Worm (Caenorhabditis elegans) whole organism, L3 larva: Measurements from ENCODE around the gene nhr-56.

ENCODE experiments used
- R02D3.7 ChIP-seq: fragments of 150-350 bp; optimal IDR thresholded peaks from 2 replicates; lab custom pipeline; 2014; ENCODE audit warnings: missing biosample characterization, missing genetic modification characterization
- aly-2 ChIP-seq: fragments of 150-350 bp; optimal IDR thresholded peaks from 2 replicates; lab custom pipeline; 2014; ENCODE audit warnings: missing biosample characterization, missing genetic modification characterization
- ama-1 ChIP-seq: fragments of 150-350 bp; optimal IDR thresholded peaks from 2 replicates; lab custom pipeline; 2018
- ceh-16 ChIP-seq: sonication (generic microtip); optimal IDR thresholded peaks from 2 replicates; lab custom pipeline; 2017; ENCODE audit warnings: missing biosample characterization, missing genetic modification characterization
- ceh-28 ChIP-seq: fragments of 150-350 bp; optimal IDR thresholded peaks from 2 replicates; lab custom pipeline; 2014; ENCODE audit warnings: missing biosample characterization, missing genetic modification reagents, missing genetic modification characterization
- ceh-82 ChIP-seq: fragments of 150-350 bp; optimal IDR thresholded peaks from 2 replicates; lab custom pipeline; 2014; ENCODE audit warnings: missing biosample characterization, missing genetic modification characterization
- ceh-9 ChIP-seq: sonication (generic microtip); optimal IDR thresholded peaks from 2 replicates; lab custom pipeline; 2018; ENCODE audit warnings: missing biosample characterization, missing genetic modification characterization
- daf-12 ChIP-seq: fragments of 150-350 bp; optimal IDR thresholded peaks from 2 replicates; lab custom pipeline; 2014; ENCODE audit warnings: missing biosample characterization, missing genetic modification reagents, missing genetic modification characterization
- egl-27 ChIP-seq: sonication (generic microtip); optimal IDR thresholded peaks from 4 replicates; lab custom pipeline; 2017; ENCODE audit warnings: missing biosample characterization, missing genetic modification reagents, missing genetic modification characterization
- egl-5 ChIP-seq: fragments of 150-350 bp; optimal IDR thresholded peaks from 2 replicates; lab custom pipeline; 2017; ENCODE audit warnings: missing biosample characterization, missing genetic modification reagents, missing genetic modification characterization, inconsistent platforms
- elt-1 ChIP-seq: fragments of 150-350 bp; optimal IDR thresholded peaks from 2 replicates; lab custom pipeline; 2014; ENCODE audit warnings: missing biosample characterization, missing genetic modification characterization
- elt-2 ChIP-seq: sonication (generic microtip); optimal IDR thresholded peaks from 2 replicates; lab custom pipeline; 2016; ENCODE audit warnings: missing genetic modification reagents, mild to moderate bottlenecking, missing genetic modification characterization, missing compliant biosample characterization
- elt-3 ChIP-seq, 3 experiments: fragments of 150-350 bp in 1 of 3; sonication (generic microtip) in 2 of 3; optimal IDR thresholded peaks; 2 replicates in 2 of 3; 4 replicates in 1 of 3; lab custom pipeline; 2014 to 2017; ENCODE audit warnings: missing biosample characterization in 3 of 3, missing genetic modification characterization in 3 of 3
- eor-1 ChIP-seq, 2 experiments: fragments of 150-350 bp; optimal IDR thresholded peaks; 2 replicates each; lab custom pipeline; 2014 to 2018; ENCODE audit warnings: missing biosample characterization in 2 of 2, missing genetic modification characterization in 2 of 2
- fos-1 ChIP-seq: fragments of 150-350 bp; optimal IDR thresholded peaks from 2 replicates; lab custom pipeline; 2014; ENCODE audit warnings: missing biosample characterization, missing genetic modification characterization
- hmg-11 ChIP-seq: sonication (generic microtip); optimal IDR thresholded peaks from 2 replicates; lab custom pipeline; 2016; ENCODE audit warnings: missing genetic modification characterization, missing compliant biosample characterization
- jun-1 ChIP-seq: fragments of 150-350 bp; optimal IDR thresholded peaks from 2 replicates; lab custom pipeline; 2014; ENCODE audit warnings: missing biosample characterization, missing genetic modification reagents, missing genetic modification characterization
- lin-15B ChIP-seq: fragments of 150-350 bp; optimal IDR thresholded peaks from 2 replicates; lab custom pipeline; 2014; ENCODE audit warnings: missing biosample characterization, missing genetic modification characterization
- lin-39 ChIP-seq: fragments of 150-350 bp; optimal IDR thresholded peaks from 2 replicates; lab custom pipeline; 2018; ENCODE audit warnings: missing biosample characterization, missing genetic modification reagents, missing genetic modification characterization
- lsy-12 ChIP-seq: sonication (generic microtip); optimal IDR thresholded peaks from 2 replicates; lab custom pipeline; 2016; ENCODE audit warnings: mild to moderate bottlenecking, missing genetic modification characterization, missing compliant biosample characterization
- mml-1 ChIP-seq: fragments of 150-350 bp; sonication (generic microtip); optimal IDR thresholded peaks from 3 replicates; lab custom pipeline; 2014; ENCODE audit warnings: missing biosample characterization, missing genetic modification characterization
- nfya-1 ChIP-seq: sonication (generic microtip); optimal IDR thresholded peaks from 2 replicates; lab custom pipeline; 2017; ENCODE audit warnings: missing genetic modification characterization, mild to moderate bottlenecking, missing compliant biosample characterization, antibody characterized with exemption, moderate library complexity; ENCODE audit not compliant: insufficient read depth
- nhr-11 ChIP-seq: fragments of 150-350 bp; optimal IDR thresholded peaks from 2 replicates; lab custom pipeline; 2014; ENCODE audit warnings: missing biosample characterization, missing genetic modification characterization
- nhr-12 ChIP-seq: fragments of 150-350 bp; optimal IDR thresholded peaks from 2 replicates; lab custom pipeline; 2014; ENCODE audit warnings: missing biosample characterization, missing genetic modification characterization
- nhr-23 ChIP-seq: fragments of 150-350 bp; optimal IDR thresholded peaks from 2 replicates; lab custom pipeline; 2014; ENCODE audit warnings: missing biosample characterization, missing genetic modification reagents, missing genetic modification characterization
- nhr-237 ChIP-seq: fragments of 150-350 bp; optimal IDR thresholded peaks from 2 replicates; lab custom pipeline; 2014; ENCODE audit warnings: missing biosample characterization, missing genetic modification characterization
- nhr-25 ChIP-seq: sonication (generic microtip); optimal IDR thresholded peaks from 2 replicates; lab custom pipeline; 2017; ENCODE audit warnings: missing biosample characterization, missing genetic modification characterization
- nhr-28 ChIP-seq: fragments of 150-350 bp; optimal IDR thresholded peaks from 2 replicates; lab custom pipeline; 2014; ENCODE audit warnings: missing biosample characterization, missing genetic modification characterization
- nhr-67 ChIP-seq: fragments of 150-350 bp; optimal IDR thresholded peaks from 2 replicates; lab custom pipeline; 2014; ENCODE audit warnings: missing biosample characterization, missing genetic modification characterization
- nhr-76 ChIP-seq: fragments of 150-350 bp; sonication (generic microtip); optimal IDR thresholded peaks from 5 replicates; lab custom pipeline; 2014; ENCODE audit warnings: missing biosample characterization, missing genetic modification characterization
- nhr-77 ChIP-seq: fragments of 150-350 bp; optimal IDR thresholded peaks from 2 replicates; lab custom pipeline; 2014; ENCODE audit warnings: missing biosample characterization, missing genetic modification characterization
- pqm-1 ChIP-seq: fragments of 150-350 bp; optimal IDR thresholded peaks from 2 replicates; lab custom pipeline; 2017; ENCODE audit warnings: missing biosample characterization, missing genetic modification characterization, inconsistent platforms
- skn-1 ChIP-seq: fragments of 150-350 bp; optimal IDR thresholded peaks from 2 replicates; lab custom pipeline; 2014; ENCODE audit warnings: missing biosample characterization, missing genetic modification characterization
- snpc-4 ChIP-seq: fragments of 150-350 bp; optimal IDR thresholded peaks from 2 replicates; lab custom pipeline; 2014; ENCODE audit warnings: missing biosample characterization, missing genetic modification characterization
- tbx-2 ChIP-seq: sonication (generic microtip); optimal IDR thresholded peaks from 2 replicates; lab custom pipeline; 2016; ENCODE audit warnings: mild to moderate bottlenecking, missing genetic modification characterization, missing compliant biosample characterization
- unc-39 ChIP-seq: sonication (generic microtip); optimal IDR thresholded peaks from 4 replicates; lab custom pipeline; 2017; ENCODE audit warnings: missing biosample characterization, missing genetic modification characterization
- zag-1 ChIP-seq: fragments of 150-350 bp; optimal IDR thresholded peaks from 2 replicates; lab custom pipeline; 2014; ENCODE audit warnings: missing biosample characterization, missing genetic modification characterization
- ztf-11 ChIP-seq: fragments of 150-350 bp; optimal IDR thresholded peaks from 2 replicates; lab custom pipeline; 2014; ENCODE audit warnings: missing biosample characterization, missing genetic modification characterization
- ztf-4 ChIP-seq: fragments of 150-350 bp; optimal IDR thresholded peaks from 2 replicates; lab custom pipeline; 2014; ENCODE audit warnings: missing biosample characterization, missing genetic modification characterization

Gene nhr-56

ce11 chrV:2216927-2217326 is 1.9 kb upstream of the nhr-56 start:
- no peak for TF ChIP-seq nhr-76 (tag; lab: Kevin White, UChicago)
- TF ChIP-seq elt-1 (tag; lab: Kevin White, UChicago): no peak
- no peak for TF ChIP-seq R02D3.7 (tag; lab: Kevin White, UChicago)
- TF ChIP-seq skn-1 (tag; lab: Kevin White, UChicago): no peak
- TF ChIP-seq ztf-11 (tag; lab: Kevin White, UChicago): no peak

DNA sequence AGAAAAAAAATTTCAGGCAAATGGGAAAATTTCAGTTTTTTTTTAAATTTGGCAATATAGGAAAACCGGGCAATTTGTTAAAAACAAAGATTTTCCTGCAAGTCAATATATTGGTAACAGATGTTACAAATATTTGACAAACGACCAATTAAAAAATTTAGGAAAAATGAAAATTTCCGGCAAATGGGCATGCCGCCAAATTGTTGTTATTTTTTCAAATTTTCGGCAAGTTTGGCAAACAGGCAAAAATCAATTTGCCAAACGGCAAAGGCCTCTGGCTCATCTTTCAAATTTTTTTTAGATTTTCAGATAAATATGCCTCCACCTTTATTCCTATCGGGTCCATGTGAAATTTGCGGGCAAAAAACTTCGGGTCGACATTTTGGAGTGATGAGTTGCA is 3.0 kb downstream of the nhr-56 start, which contains the start of gene nhr-128:
nhr-128 (plus strand) TSS at position 301 of the 400 bp plus-strand sequence.
- TF ChIP-seq elt-1 (tag; lab: Kevin White, UChicago): no peak
- no peak for TF ChIP-seq ztf-4
- TF ChIP-seq zag-1 (tag; lab: Kevin White, UChicago): no peak
- no peak for TF ChIP-seq nhr-12 (tag; lab: Kevin White, UChicago)
- no peak for TF ChIP-seq nfya-1 (tag; lab: Kevin White, UChicago)
- TF ChIP-seq nhr-28 (tag; lab: Kevin White, UChicago): no peak
- no peak for TF ChIP-seq snpc-4 (tag; lab: Kevin White, UChicago)
- no peak for TF ChIP-seq nhr-11
- no peak for TF ChIP-seq ztf-11 (tag; lab: Kevin White, UChicago)
- TF ChIP-seq elt-3 (tag; optimal IDR thresholded peaks at IDR 0.05; lab: Kevin White, UChicago): no peak
- TF ChIP-seq tbx-2 (tag; lab: Kevin White, UChicago): no peak
- TF ChIP-seq nhr-76 (tag; lab: Kevin White, UChicago): no peak
- no peak for TF ChIP-seq skn-1 (tag; lab: Kevin White, UChicago)
- TF ChIP-seq hmg-11 (tag; lab: Kevin White, UChicago): no peak
- TF ChIP-seq ceh-9: no peak

- TF ChIP-seq jun-1 (tag; lab: Kevin White, UChicago) (no peak), nhr-28 (tag; lab: Kevin White, UChicago) (no peak), tbx-2 (tag; lab: Kevin White, UChicago) (no peak), ama-1 (no peak), nhr-237 (tag; lab: Kevin White, UChicago) (no peak), ceh-16 (tag; lab: Kevin White, UChicago) (no peak), nhr-67 (tag; lab: Kevin White, UChicago) (no peak)
These were observed 6.3 kb downstream of the nhr-56 start, which contains the start of gene nhr-103 for ce11 chrV:2225130-2225529. Gene nhr-103 (plus strand): TSS chrV:2225430.

ce11 chrV:2226903-2227302 is 8.1 kb downstream of the nhr-56 start, which contains the start of gene nhr-18:
Gene nhr-18 (plus strand): TSS chrV:2227203.
- no peak for TF ChIP-seq fos-1 (tag; lab: Kevin White, UChicago)
- no peak for TF ChIP-seq ceh-9
- TF ChIP-seq egl-27: no peak
- no peak for TF ChIP-seq daf-12 (tag; lab: Kevin White, UChicago)
- TF ChIP-seq elt-3 (tag; optimal IDR thresholded peaks at IDR 0.05; lab: Kevin White, UChicago): no peak
- TF ChIP-seq lin-39: no peak
- no peak for TF ChIP-seq tbx-2 (tag; lab: Kevin White, UChicago)
- TF ChIP-seq unc-39 (tag; lab: Kevin White, UChicago): no peak
- TF ChIP-seq ceh-82: no peak
- TF ChIP-seq ceh-28 (tag; lab: Kevin White, UChicago): no peak
- TF ChIP-seq nhr-77 (tag; lab: Kevin White, UChicago): no peak
- no peak for TF ChIP-seq nhr-12 (tag; lab: Kevin White, UChicago)
- TF ChIP-seq egl-5 (tag; lab: Kevin White, UChicago): no peak
- TF ChIP-seq elt-2 (tag; lab: Kevin White, UChicago): no peak
- TF ChIP-seq lsy-12 (tag; lab: Kevin White, UChicago): no peak
- TF ChIP-seq nhr-23 (tag; lab: Kevin White, UChicago): no peak
- TF ChIP-seq nhr-25 (tag; lab: Kevin White, UChicago): no peak

ce11 chrV:2228781-2229180 is 10.0 kb downstream of the nhr-56 start, which contains the start of gene nhr-126:
Gene nhr-126 (plus strand): TSS chrV:2229081.
- TF ChIP-seq lin-15B (tag; lab: Kevin White, UChicago) (no peak), pqm-1 (tag; lab: Kevin White, UChicago) (no peak), lin-39 (no peak), nhr-237 (tag; lab: Kevin White, UChicago) (no peak), eor-1 (tag; optimal IDR thresholded peaks at IDR 0.05; lab: Kevin White, UChicago) (no peak), nhr-25 (tag; lab: Kevin White, UChicago) (no peak), nhr-77 (tag; lab: Kevin White, UChicago) (no peak), ztf-11 (tag; lab: Kevin White, UChicago) (no peak), egl-5 (tag; lab: Kevin White, UChicago) (no peak), zag-1 (tag; lab: Kevin White, UChicago) (no peak), elt-2 (tag; lab: Kevin White, UChicago) (no peak), aly-2 (no peak), hmg-11 (tag; lab: Kevin White, UChicago) (no peak), tbx-2 (tag; lab: Kevin White, UChicago) (no peak), nhr-28 (tag; lab: Kevin White, UChicago) (no peak), ceh-16 (tag; lab: Kevin White, UChicago) (no peak), mml-1 (tag; lab: Kevin White, UChicago) (no peak), ceh-28 (tag; lab: Kevin White, UChicago) (no peak)
